Worm (Caenorhabditis elegans) whole organism, L3 larva: Measurements from ENCODE around the gene sop-2.

Experiments
- R02D3.7 ChIP-seq: fragments of 150-350 bp; optimal IDR thresholded peaks from 2 replicates; lab custom pipeline; 2014; ENCODE audit warnings: missing biosample characterization, missing genetic modification characterization
- ZK546.5 ChIP-seq: sonication (generic microtip); optimal IDR thresholded peaks from 2 replicates; lab custom pipeline; 2017; ENCODE audit warnings: missing biosample characterization, missing genetic modification characterization
- aly-2 ChIP-seq: fragments of 150-350 bp; optimal IDR thresholded peaks from 2 replicates; lab custom pipeline; 2014; ENCODE audit warnings: missing biosample characterization, missing genetic modification characterization
- ama-1 ChIP-seq: fragments of 150-350 bp; optimal IDR thresholded peaks from 2 replicates; lab custom pipeline; 2018
- ceh-28 ChIP-seq: fragments of 150-350 bp; optimal IDR thresholded peaks from 2 replicates; lab custom pipeline; 2014; ENCODE audit warnings: missing biosample characterization, missing genetic modification reagents, missing genetic modification characterization
- ceh-9 ChIP-seq: sonication (generic microtip); optimal IDR thresholded peaks from 2 replicates; lab custom pipeline; 2018; ENCODE audit warnings: missing biosample characterization, missing genetic modification characterization
- daf-12 ChIP-seq: fragments of 150-350 bp; optimal IDR thresholded peaks from 2 replicates; lab custom pipeline; 2014; ENCODE audit warnings: missing biosample characterization, missing genetic modification reagents, missing genetic modification characterization
- elt-1 ChIP-seq: fragments of 150-350 bp; optimal IDR thresholded peaks from 2 replicates; lab custom pipeline; 2014; ENCODE audit warnings: missing biosample characterization, missing genetic modification characterization
- elt-2 ChIP-seq: sonication (generic microtip); optimal IDR thresholded peaks from 2 replicates; lab custom pipeline; 2016; ENCODE audit warnings: missing genetic modification reagents, mild to moderate bottlenecking, missing genetic modification characterization, missing compliant biosample characterization
- eor-1 ChIP-seq, 2 experiments: fragments of 150-350 bp; optimal IDR thresholded peaks; 2 replicates each; lab custom pipeline; 2014 to 2018; ENCODE audit warnings: missing biosample characterization in 2 of 2, missing genetic modification characterization in 2 of 2
- fkh-2 ChIP-seq: fragments of 150-350 bp; optimal IDR thresholded peaks from 2 replicates; lab custom pipeline; 2014; ENCODE audit warnings: missing biosample characterization, missing genetic modification reagents, missing genetic modification characterization
- fos-1 ChIP-seq: fragments of 150-350 bp; optimal IDR thresholded peaks from 2 replicates; lab custom pipeline; 2014; ENCODE audit warnings: missing biosample characterization, missing genetic modification characterization
- hmg-11 ChIP-seq: sonication (generic microtip); optimal IDR thresholded peaks from 2 replicates; lab custom pipeline; 2016; ENCODE audit warnings: missing genetic modification characterization, missing compliant biosample characterization
- jun-1 ChIP-seq: fragments of 150-350 bp; optimal IDR thresholded peaks from 2 replicates; lab custom pipeline; 2014; ENCODE audit warnings: missing biosample characterization, missing genetic modification reagents, missing genetic modification characterization
- lin-39 ChIP-seq: fragments of 150-350 bp; optimal IDR thresholded peaks from 2 replicates; lab custom pipeline; 2018; ENCODE audit warnings: missing biosample characterization, missing genetic modification reagents, missing genetic modification characterization
- lsy-12 ChIP-seq: sonication (generic microtip); optimal IDR thresholded peaks from 2 replicates; lab custom pipeline; 2016; ENCODE audit warnings: mild to moderate bottlenecking, missing genetic modification characterization, missing compliant biosample characterization
- mdl-1 ChIP-seq: fragments of 150-350 bp; optimal IDR thresholded peaks from 2 replicates; lab custom pipeline; 2014; ENCODE audit warnings: missing biosample characterization, missing genetic modification characterization
- mml-1 ChIP-seq: fragments of 150-350 bp; sonication (generic microtip); optimal IDR thresholded peaks from 3 replicates; lab custom pipeline; 2014; ENCODE audit warnings: missing biosample characterization, missing genetic modification characterization
- nfya-1 ChIP-seq: sonication (generic microtip); optimal IDR thresholded peaks from 2 replicates; lab custom pipeline; 2017; ENCODE audit warnings: missing genetic modification characterization, mild to moderate bottlenecking, missing compliant biosample characterization, antibody characterized with exemption, moderate library complexity; ENCODE audit not compliant: insufficient read depth
- nhr-11 ChIP-seq: fragments of 150-350 bp; optimal IDR thresholded peaks from 2 replicates; lab custom pipeline; 2014; ENCODE audit warnings: missing biosample characterization, missing genetic modification characterization
- nhr-12 ChIP-seq: fragments of 150-350 bp; optimal IDR thresholded peaks from 2 replicates; lab custom pipeline; 2014; ENCODE audit warnings: missing biosample characterization, missing genetic modification characterization
- nhr-23 ChIP-seq: fragments of 150-350 bp; optimal IDR thresholded peaks from 2 replicates; lab custom pipeline; 2014; ENCODE audit warnings: missing biosample characterization, missing genetic modification reagents, missing genetic modification characterization
- nhr-237 ChIP-seq: fragments of 150-350 bp; optimal IDR thresholded peaks from 2 replicates; lab custom pipeline; 2014; ENCODE audit warnings: missing biosample characterization, missing genetic modification characterization
- nhr-25 ChIP-seq: sonication (generic microtip); optimal IDR thresholded peaks from 2 replicates; lab custom pipeline; 2017; ENCODE audit warnings: missing biosample characterization, missing genetic modification characterization
- nhr-43 ChIP-seq: sonication (generic microtip); optimal IDR thresholded peaks from 2 replicates; lab custom pipeline; 2016; ENCODE audit warnings: mild to moderate bottlenecking, missing genetic modification characterization, missing compliant biosample characterization; ENCODE audit not compliant: poor library complexity, severe bottlenecking
- nhr-67 ChIP-seq: fragments of 150-350 bp; optimal IDR thresholded peaks from 2 replicates; lab custom pipeline; 2014; ENCODE audit warnings: missing biosample characterization, missing genetic modification characterization
- nhr-76 ChIP-seq: fragments of 150-350 bp; sonication (generic microtip); optimal IDR thresholded peaks from 5 replicates; lab custom pipeline; 2014; ENCODE audit warnings: missing biosample characterization, missing genetic modification characterization
- pqm-1 ChIP-seq: fragments of 150-350 bp; optimal IDR thresholded peaks from 2 replicates; lab custom pipeline; 2017; ENCODE audit warnings: missing biosample characterization, missing genetic modification characterization, inconsistent platforms
- sea-2 ChIP-seq: fragments of 150-350 bp; sonication (generic microtip); optimal IDR thresholded peaks from 4 replicates; lab custom pipeline; 2014; ENCODE audit warnings: missing biosample characterization, missing genetic modification reagents, missing genetic modification characterization
- skn-1 ChIP-seq: fragments of 150-350 bp; optimal IDR thresholded peaks from 2 replicates; lab custom pipeline; 2014; ENCODE audit warnings: missing biosample characterization, missing genetic modification characterization
- snpc-4 ChIP-seq: fragments of 150-350 bp; optimal IDR thresholded peaks from 2 replicates; lab custom pipeline; 2014; ENCODE audit warnings: missing biosample characterization, missing genetic modification characterization
- tbx-2 ChIP-seq: sonication (generic microtip); optimal IDR thresholded peaks from 2 replicates; lab custom pipeline; 2016; ENCODE audit warnings: mild to moderate bottlenecking, missing genetic modification characterization, missing compliant biosample characterization
- unc-39 ChIP-seq: sonication (generic microtip); optimal IDR thresholded peaks from 4 replicates; lab custom pipeline; 2017; ENCODE audit warnings: missing biosample characterization, missing genetic modification characterization
- zag-1 ChIP-seq: fragments of 150-350 bp; optimal IDR thresholded peaks from 2 replicates; lab custom pipeline; 2014; ENCODE audit warnings: missing biosample characterization, missing genetic modification characterization
- ztf-11 ChIP-seq: fragments of 150-350 bp; optimal IDR thresholded peaks from 2 replicates; lab custom pipeline; 2014; ENCODE audit warnings: missing biosample characterization, missing genetic modification characterization
- ztf-4 ChIP-seq: fragments of 150-350 bp; optimal IDR thresholded peaks from 2 replicates; lab custom pipeline; 2014; ENCODE audit warnings: missing biosample characterization, missing genetic modification characterization

Gene sop-2

DNA sequence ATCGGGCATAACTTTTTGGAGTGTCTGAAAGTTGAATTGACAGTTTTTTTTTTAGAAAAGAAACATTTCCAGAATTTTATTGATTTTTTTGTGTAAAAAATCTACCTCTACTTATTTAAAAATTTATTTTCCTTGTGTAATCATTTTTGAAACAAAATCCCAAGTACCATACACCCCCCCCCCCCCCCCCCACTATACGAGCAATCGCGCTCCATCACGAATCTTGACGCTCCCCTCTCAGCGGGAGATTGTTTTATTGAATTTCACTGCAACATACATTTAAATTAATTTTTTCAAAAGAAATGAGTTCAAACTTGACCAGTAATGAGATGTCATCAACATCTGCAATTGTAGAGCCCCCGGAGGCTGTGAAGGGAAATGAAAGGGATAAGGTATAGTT, at the start of gene sop-2:
Gene sop-2, plus strand, starts transcription at position 301 of the 400 bp plus-strand sequence.
- TF ChIP-seq elt-2 (tag; lab: Kevin White, UChicago) (no peak), ztf-4 (tag; lab: Kevin White, UChicago) (no peak), jun-1 (tag; lab: Kevin White, UChicago) (no peak), nhr-11 (tag; lab: Kevin White, UChicago) (no peak), ztf-11 (tag; lab: Kevin White, UChicago) (no peak), mml-1 (tag; lab: Kevin White, UChicago) (no peak), snpc-4 (tag; lab: Kevin White, UChicago) (no peak), fkh-2 (no peak), ceh-28 (tag; lab: Kevin White, UChicago) (no peak), aly-2 (no peak), sea-2 (GFP tag; lab: Kevin White, UChicago) (no peak), nhr-67 (tag; lab: Kevin White, UChicago) (no peak), nhr-237 (tag; lab: Kevin White, UChicago) (no peak), ZK546.5 (no peak), tbx-2 (no peak), nhr-12 (no peak), mdl-1 (tag; lab: Kevin White, UChicago) (no peak), nhr-23 (no peak), nfya-1 (tag; lab: Kevin White, UChicago) (no peak)

DNA sequence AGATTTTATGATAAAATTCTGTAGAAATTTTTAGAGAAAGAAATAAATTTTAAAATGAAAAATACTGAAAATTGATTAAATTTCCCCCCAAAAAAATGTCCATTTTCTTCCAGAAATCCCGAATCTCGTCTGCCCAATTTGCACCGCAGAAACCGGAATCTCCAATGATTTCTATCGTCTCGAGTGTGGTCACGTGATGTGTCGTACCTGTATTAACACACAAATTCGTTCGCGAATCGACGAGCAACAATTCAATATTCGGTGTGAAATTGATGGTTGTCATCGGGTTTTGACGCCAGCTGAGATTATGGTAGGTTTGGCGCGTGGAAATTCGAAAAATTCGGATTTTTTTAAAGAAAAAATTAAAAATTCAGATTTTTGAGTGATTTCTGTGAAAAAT, 43.2 kb upstream of the sop-2 start:
- no peak for TF ChIP-seq mml-1 (tag; lab: Kevin White, UChicago)
- TF ChIP-seq lsy-12: no peak
- no peak for TF ChIP-seq pqm-1 (tag; lab: Kevin White, UChicago)

DNA sequence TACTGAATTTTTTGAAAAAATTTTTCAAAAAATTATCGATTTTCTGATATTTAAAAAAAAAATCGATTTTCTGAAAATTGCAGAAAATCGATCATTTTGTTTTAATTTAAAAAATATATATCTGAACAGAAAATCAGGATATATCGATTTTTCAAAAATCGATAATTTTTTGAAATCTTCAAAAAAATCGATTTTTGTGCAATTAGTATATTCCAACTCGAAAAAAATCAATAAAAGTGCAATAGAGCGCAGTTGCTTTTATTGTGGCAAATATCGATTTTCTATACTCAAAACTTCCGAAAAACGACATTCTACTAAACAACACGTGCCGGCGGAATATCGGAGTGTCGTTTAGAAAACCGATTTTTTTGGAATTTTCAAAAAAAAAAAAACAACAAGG, 39.1 kb upstream of the sop-2 start:
- TF ChIP-seq ZK546.5 (no peak), fkh-2 (no peak), ceh-28 (tag; lab: Kevin White, UChicago) (peak; percentile 93), fos-1 (tag; lab: Kevin White, UChicago) (no peak), unc-39 (tag; lab: Kevin White, UChicago) (no peak), nhr-12 (no peak), eor-1 (tag; optimal IDR thresholded peaks at IDR 0.05; lab: Kevin White, UChicago) (no peak)

DNA sequence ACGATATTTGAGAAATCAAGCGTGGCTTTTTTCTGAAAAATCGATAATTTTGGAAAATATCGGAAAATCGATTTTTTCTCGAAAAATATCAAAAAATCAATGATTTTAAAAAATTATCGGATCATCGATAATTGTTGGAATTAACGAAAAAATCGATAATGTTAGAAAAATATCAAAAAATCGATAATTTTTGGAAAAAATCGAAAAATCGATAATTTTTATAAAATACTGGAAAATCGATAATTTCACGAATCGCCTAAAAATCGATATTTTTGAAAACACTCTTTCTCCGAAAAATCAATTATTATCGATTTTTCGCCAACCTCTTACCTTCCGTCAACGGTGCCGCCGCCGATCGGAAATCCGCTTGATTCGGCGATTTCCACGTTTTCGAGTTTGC, 38.5 kb upstream of the sop-2 start:
- TF ChIP-seq nhr-25 (tag; lab: Kevin White, UChicago): no peak
- TF ChIP-seq lin-39 (tag; lab: Kevin White, UChicago): no peak
- TF ChIP-seq ceh-28 (tag; lab: Kevin White, UChicago): peak; percentile 98
- TF ChIP-seq snpc-4 (tag; lab: Kevin White, UChicago): no peak
- TF ChIP-seq nhr-76 (tag; lab: Kevin White, UChicago): no peak
- TF ChIP-seq daf-12 (tag; lab: Kevin White, UChicago): no peak

DNA sequence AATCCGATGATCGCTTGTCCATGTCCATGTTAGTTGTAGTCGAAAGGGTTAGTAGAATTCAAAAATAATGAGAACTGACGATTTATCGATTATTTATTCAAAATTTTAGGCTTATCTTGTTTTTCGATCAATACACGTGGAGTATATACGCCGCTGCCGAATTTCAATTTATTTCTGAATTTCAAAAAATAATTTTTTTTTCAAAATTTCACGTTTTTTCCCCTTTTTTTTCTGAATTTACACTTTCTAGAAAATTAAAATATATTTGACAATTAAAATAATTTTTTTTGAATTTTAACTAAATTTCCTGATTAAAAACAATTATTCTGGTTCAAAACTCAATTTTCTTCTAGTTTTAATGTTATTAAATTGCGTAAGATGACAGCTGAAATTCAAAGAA, 37.4 kb upstream of the sop-2 start, which contains the start of gene C50E10.1:
Gene C50E10.1, minus strand, starts transcription at position 101 of the 400 bp plus-strand sequence.
- TF ChIP-seq nhr-43 (tag; lab: Kevin White, UChicago) (no peak), ceh-9 (tag; lab: Kevin White, UChicago) (no peak), sea-2 (GFP tag; lab: Kevin White, UChicago) (no peak), ZK546.5 (no peak), R02D3.7 (tag; lab: Kevin White, UChicago) (no peak), ztf-4 (tag; lab: Kevin White, UChicago) (no peak), eor-1 (tag; optimal IDR thresholded peaks at IDR 0.05; lab: Kevin White, UChicago) (no peak), nhr-12 (no peak), elt-1 (no peak), jun-1 (tag; lab: Kevin White, UChicago) (no peak), hmg-11 (tag; lab: Kevin White, UChicago) (no peak), nhr-237 (tag; lab: Kevin White, UChicago) (no peak), zag-1 (tag; lab: Kevin White, UChicago) (no peak), ama-1 (no peak), skn-1 (tag; lab: Kevin White, UChicago) (no peak)
